Worm (Caenorhabditis elegans): Measurements from ENCODE around the gene K02D10.1.

- TF ChIP-seq nhr-28 (tag; optimal IDR thresholded peaks at IDR 0.05) (no peak), ZK337.2 (GFP tag; IDR thresholded peaks at IDR 0.05) (no peak), unc-62 (GFP tag; optimal IDR thresholded peaks at IDR 0.05 in 1 of 2) (no peak), unc-62 (tag; optimal IDR thresholded peaks at IDR 0.05) (no peak), nhr-11 (tag; optimal IDR thresholded peaks at IDR 0.05) (no peak), lin-13 (GFP tag; optimal IDR thresholded peaks at IDR 0.05) (no peak), lin-15B (tag; optimal IDR thresholded peaks at IDR 0.05) (no peak), nhr-237 (tag; optimal IDR thresholded peaks at IDR 0.05) (no peak), aly-2 (tag; optimal IDR thresholded peaks at IDR 0.05) (no peak), snpc-4 (tag; optimal IDR thresholded peaks at IDR 0.05) (no peak), gei-8 (GFP tag; optimal IDR thresholded peaks at IDR 0.05) (no peak), saeg-2 (GFP tag; IDR thresholded peaks at IDR 0.05) (no peak), mxl-2 (GFP tag; conservative IDR thresholded peaks at IDR 0.05) (no peak), jun-1 (tag; optimal IDR thresholded peaks at IDR 0.05) (no peak)
Observed at ce11 chrIII:8770243-8770642, 907 bp downstream of the K02D10.1 start.
